Worm (Caenorhabditis elegans): ENCODE measurements around the gene lact-8.

The lact-8 gene

DNA sequence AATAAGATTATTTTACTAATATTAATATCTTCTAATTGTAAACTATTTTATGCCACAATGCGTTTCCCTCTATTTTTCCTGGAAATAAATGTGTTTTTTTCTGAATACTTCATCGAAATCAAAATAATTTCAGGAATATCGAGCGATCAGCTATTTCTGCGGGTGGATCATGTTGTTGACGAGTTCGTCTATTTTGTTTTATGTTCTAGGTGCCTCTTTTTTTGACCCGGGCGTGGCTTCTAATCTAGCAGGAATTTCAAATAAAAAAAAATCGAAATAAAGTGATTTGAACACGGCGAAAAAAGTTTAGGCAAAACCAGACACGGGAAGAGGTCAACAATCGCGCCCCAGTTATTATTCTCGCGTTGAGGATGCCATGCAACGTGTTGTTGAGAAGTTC is 41.5 kb downstream of the lact-8 start, which contains the start of gene T04C12.33:
Gene T04C12.33, plus strand, starts transcription at position 301 of the 400 bp plus-strand sequence.
- TF ChIP-seq nhr-67 (tag; optimal IDR thresholded peaks at IDR 0.05): no peak
- no peak for TF ChIP-seq jun-1 (tag; optimal IDR thresholded peaks at IDR 0.05)
- TF ChIP-seq ztf-11 (tag; optimal IDR thresholded peaks at IDR 0.05): no peak
- peak; percentile 16 for TF ChIP-seq nhr-23 (tag; optimal IDR thresholded peaks at IDR 0.05)

DNA sequence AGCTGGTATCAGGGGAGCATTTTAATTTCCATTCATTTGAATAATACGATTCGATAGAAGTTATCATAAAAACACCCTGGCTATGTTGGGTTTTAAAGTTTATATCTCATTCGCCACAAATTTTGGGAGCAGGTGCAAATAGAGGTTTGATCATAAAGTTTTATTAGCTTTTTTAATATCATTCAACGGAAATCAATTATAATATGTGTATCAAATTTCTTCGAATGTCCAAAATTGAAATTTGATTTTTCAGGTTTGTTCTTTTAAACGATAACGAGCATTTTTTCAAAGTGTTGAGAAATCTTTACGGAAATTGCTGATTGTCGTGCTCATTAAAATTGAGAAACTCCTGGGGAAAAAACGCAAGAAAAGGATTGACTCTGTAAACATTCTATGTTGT is 44.7 kb downstream of the lact-8 start, which contains the start of gene srh-74:
Gene srh-74, minus strand, starts transcription at position 101 of the 400 bp plus-strand sequence.
- TF ChIP-seq lin-15B (tag; optimal IDR thresholded peaks at IDR 0.05): no peak

DNA sequence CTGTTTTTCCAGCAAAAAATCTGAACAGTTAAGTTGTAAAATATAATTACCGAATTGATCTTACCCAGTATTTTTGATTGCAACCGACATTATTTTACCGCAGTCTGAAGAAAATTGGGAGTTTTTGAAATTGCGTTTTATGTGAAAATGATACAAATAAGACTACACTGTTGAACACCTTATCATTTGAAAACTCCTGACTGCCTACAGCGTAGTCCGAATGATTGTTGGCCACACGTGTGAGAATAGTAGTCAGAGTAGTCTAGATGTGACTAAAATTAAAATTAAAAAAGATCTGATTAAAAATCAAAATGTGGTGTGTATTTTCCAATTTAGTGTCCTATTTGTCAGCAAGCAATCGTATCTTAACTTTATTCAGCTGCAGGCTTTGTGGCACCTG is 46.7 kb downstream of the lact-8 start, which contains the start of gene dhs-18:
Gene dhs-18, minus strand, starts transcription at position 104 of the 400 bp plus-strand sequence.
- TF ChIP-seq tbx-2 (tag; optimal IDR thresholded peaks at IDR 0.05) (no peak), elt-1 (tag; optimal IDR thresholded peaks at IDR 0.05) (no peak), fos-1 (tag; optimal IDR thresholded peaks at IDR 0.05) (no peak), ztf-11 (tag; optimal IDR thresholded peaks at IDR 0.05) (no peak), ceh-9 (tag; optimal IDR thresholded peaks at IDR 0.05) (no peak), ama-1 (optimal IDR thresholded peaks at IDR 0.05) (no peak), pqm-1 (tag; optimal IDR thresholded peaks at IDR 0.05) (peak; percentile 83), elt-2 (tag; optimal IDR thresholded peaks at IDR 0.05) (peak; percentile 72), nfya-1 (tag; optimal IDR thresholded peaks at IDR 0.05; ENCODE audit: insufficient read depth) (no peak), sea-2 (GFP tag; optimal IDR thresholded peaks at IDR 0.05) (no peak), ceh-28 (tag; optimal IDR thresholded peaks at IDR 0.05) (no peak)

DNA sequence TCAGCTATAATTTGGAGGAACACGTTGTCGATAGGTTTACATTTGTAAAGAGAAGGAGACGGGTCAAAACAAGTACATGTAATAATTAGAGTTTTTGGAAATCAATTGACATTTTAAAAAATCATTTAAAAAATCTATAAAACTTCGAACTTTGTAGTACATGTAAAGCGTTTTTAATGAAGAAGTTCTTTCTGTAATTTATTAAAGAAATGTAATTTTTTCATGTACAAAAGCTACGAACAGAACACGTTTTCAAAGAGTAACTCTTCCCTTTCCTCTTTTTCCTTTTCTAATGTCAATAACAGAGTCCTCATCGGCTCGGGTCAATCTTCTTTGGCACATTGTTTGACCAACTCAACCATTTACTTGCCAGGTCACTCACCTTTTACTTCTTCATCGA is 49.6 kb downstream of the lact-8 start, which contains the start of gene C45B11.6:
Gene C45B11.6, plus strand, starts transcription at position 301 of the 400 bp plus-strand sequence.
- TF ChIP-seq pha-4 (tag; optimal IDR thresholded peaks at IDR 0.05) (peak; percentile 68), lsy-12 (tag; optimal IDR thresholded peaks at IDR 0.05) (no peak), ztf-4 (tag; optimal IDR thresholded peaks at IDR 0.05) (no peak)

DNA sequence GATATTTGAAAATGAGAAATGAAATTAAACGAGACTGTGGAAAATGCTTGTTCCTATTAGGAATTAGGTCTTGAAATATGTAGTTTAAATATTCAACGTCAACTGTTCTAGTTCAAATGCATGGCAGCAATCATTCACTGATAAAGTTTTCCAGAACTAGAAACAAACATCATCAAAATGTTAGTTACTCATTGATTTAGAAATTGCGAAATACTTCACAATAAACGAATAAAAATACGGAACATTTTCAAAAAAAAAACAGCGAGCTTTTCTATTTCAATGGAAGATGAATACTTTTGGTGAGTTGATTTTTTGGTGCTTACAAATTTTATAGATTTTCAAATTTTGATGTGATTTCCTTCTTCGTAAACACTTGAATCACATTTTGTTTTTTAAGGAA is 50.9 kb downstream of the lact-8 start, which contains the start of gene C45B11.2:
Gene C45B11.2, plus strand, starts transcription at position 173 of the 400 bp plus-strand sequence.
- TF ChIP-seq jun-1 (tag; optimal IDR thresholded peaks at IDR 0.05): no peak
- no peak for TF ChIP-seq tbx-2 (tag; optimal IDR thresholded peaks at IDR 0.05)

DNA sequence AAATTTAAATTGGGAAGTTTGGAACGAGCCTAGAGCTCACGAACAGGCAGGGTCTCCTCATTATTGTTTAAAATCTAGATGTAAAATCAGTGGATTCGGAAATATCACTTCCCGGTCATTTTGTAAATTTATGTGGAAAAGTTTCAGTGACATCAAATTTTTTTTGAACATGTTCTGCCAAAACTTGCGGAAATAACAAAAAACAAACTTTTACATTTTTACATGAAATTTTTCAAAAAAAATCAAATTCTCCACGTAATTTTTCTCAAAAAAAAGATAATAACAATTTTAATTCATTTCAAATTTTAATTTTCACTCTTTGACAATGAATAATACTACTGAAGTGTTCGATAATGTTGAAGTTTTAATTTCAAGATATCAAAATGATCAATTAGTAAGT is 51.9 kb downstream of the lact-8 start, which contains the start of gene C45B11.5:
Gene C45B11.5, plus strand, starts transcription at position 301 of the 400 bp plus-strand sequence.
- no peak for TF ChIP-seq fkh-2 (tag; optimal IDR thresholded peaks at IDR 0.05)
- no peak for TF ChIP-seq zag-1 (tag; optimal IDR thresholded peaks at IDR 0.05)
- no peak for TF ChIP-seq mdl-1 (tag; optimal IDR thresholded peaks at IDR 0.05)
- no peak for TF ChIP-seq sea-2 (GFP tag; optimal IDR thresholded peaks at IDR 0.05)
- no peak for TF ChIP-seq lin-39 (tag; optimal IDR thresholded peaks at IDR 0.05)
- TF ChIP-seq snpc-4 (tag; optimal IDR thresholded peaks at IDR 0.05): no peak
- TF ChIP-seq nhr-77 (tag; optimal IDR thresholded peaks at IDR 0.05): no peak
- TF ChIP-seq hmg-11 (tag; optimal IDR thresholded peaks at IDR 0.05): no peak

Measured in whole organism, L3 larva.